Worm (Caenorhabditis elegans) whole organism, L2 larva: Measurements from ENCODE around the gene srh-72.
"Not testable (repeated sequence)": the region's sequence is repeated elsewhere in the genome, so short reads cannot be mapped to it uniquely, and the experiment has no call there.

Experiments
- F13H6.1 ChIP-seq: sonication (generic microtip); optimal IDR thresholded peaks from 2 replicates; lab custom pipeline; 2016; ENCODE audit warnings: missing genetic modification characterization, missing compliant biosample characterization
- R02D3.7 ChIP-seq: fragments of 150-350 bp; optimal IDR thresholded peaks from 2 replicates; lab custom pipeline; 2014; ENCODE audit warnings: missing biosample characterization, missing genetic modification characterization
- Y55F3AM.14 ChIP-seq: fragments of 200-800 bp; sonication (Bioruptor generic); optimal IDR thresholded peaks from 2 replicates; lab custom pipeline; 2018; ENCODE audit warnings: mild to moderate bottlenecking, missing genetic modification characterization, missing compliant biosample characterization
- ZK546.5 ChIP-seq: sonication (generic microtip); optimal IDR thresholded peaks from 2 replicates; lab custom pipeline; 2017; ENCODE audit warnings: missing biosample characterization, missing genetic modification characterization
- alr-1 ChIP-seq: fragments of 150-350 bp; optimal IDR thresholded peaks from 2 replicates; lab custom pipeline; 2014; ENCODE audit warnings: missing biosample characterization, missing genetic modification characterization
- ama-1 ChIP-seq: fragments of 150-350 bp; optimal IDR thresholded peaks from 2 replicates; lab custom pipeline; 2018; ENCODE audit warnings: inconsistent platforms
- blmp-1 ChIP-seq: sonication (generic microtip); optimal IDR thresholded peaks from 2 replicates; lab custom pipeline; 2017; ENCODE audit warnings: missing genetic modification characterization, mild to moderate bottlenecking, missing compliant biosample characterization, antibody characterized with exemption, moderate library complexity; ENCODE audit not compliant: insufficient read depth
- ceh-16 ChIP-seq: fragments of 150-350 bp; optimal IDR thresholded peaks from 2 replicates; lab custom pipeline; 2014; ENCODE audit warnings: missing biosample characterization, missing genetic modification characterization
- ceh-82 ChIP-seq: fragments of 150-350 bp; optimal IDR thresholded peaks from 2 replicates; lab custom pipeline; 2014; ENCODE audit warnings: missing biosample characterization, missing genetic modification characterization
- egl-27 ChIP-seq: sonication (generic microtip); optimal IDR thresholded peaks from 3 replicates; lab custom pipeline; 2017; ENCODE audit warnings: missing biosample characterization, missing genetic modification reagents, missing genetic modification characterization
- elt-1 ChIP-seq: fragments of 150-350 bp; optimal IDR thresholded peaks from 2 replicates; lab custom pipeline; 2014; ENCODE audit warnings: missing biosample characterization, missing genetic modification characterization
- elt-3 ChIP-seq: sonication (generic microtip); optimal IDR thresholded peaks from 2 replicates; lab custom pipeline; 2017; ENCODE audit warnings: missing biosample characterization, missing genetic modification characterization
- fos-1 ChIP-seq: fragments of 150-350 bp; optimal IDR thresholded peaks from 2 replicates; lab custom pipeline; 2014; ENCODE audit warnings: missing biosample characterization, missing genetic modification characterization
- lin-11 ChIP-seq: fragments of 150-350 bp; sonication (generic microtip); optimal IDR thresholded peaks from 2 replicates; lab custom pipeline; 2014; ENCODE audit warnings: missing biosample characterization, missing genetic modification characterization, inconsistent platforms, mixed read lengths
- lin-13 ChIP-seq: fragments of 150-350 bp; optimal IDR thresholded peaks from 2 replicates; lab custom pipeline; 2014; ENCODE audit warnings: missing biosample characterization, missing genetic modification reagents, missing genetic modification characterization
- mab-5 ChIP-seq: fragments of 150-350 bp; optimal IDR thresholded peaks from 2 replicates; lab custom pipeline; 2014; ENCODE audit warnings: missing biosample characterization, missing genetic modification characterization
- nhr-10 ChIP-seq: sonication (generic microtip); optimal IDR thresholded peaks from 2 replicates; lab custom pipeline; 2017; ENCODE audit warnings: missing biosample characterization, missing genetic modification characterization
- nhr-11 ChIP-seq: fragments of 150-350 bp; optimal IDR thresholded peaks from 2 replicates; lab custom pipeline; 2014; ENCODE audit warnings: missing biosample characterization, missing genetic modification characterization
- nhr-12 ChIP-seq: fragments of 150-350 bp; optimal IDR thresholded peaks from 2 replicates; lab custom pipeline; 2014; ENCODE audit warnings: missing biosample characterization, missing genetic modification characterization
- nhr-129 ChIP-seq: fragments of 150-350 bp; optimal IDR thresholded peaks from 2 replicates; lab custom pipeline; 2014; ENCODE audit warnings: missing biosample characterization, missing genetic modification characterization
- nhr-21 ChIP-seq: fragments of 150-350 bp; optimal IDR thresholded peaks from 2 replicates; lab custom pipeline; 2014; ENCODE audit warnings: missing biosample characterization, missing genetic modification characterization
- nhr-6 ChIP-seq: fragments of 150-350 bp; optimal IDR thresholded peaks from 2 replicates; lab custom pipeline; 2014; ENCODE audit warnings: missing biosample characterization, missing genetic modification characterization
- nhr-77 ChIP-seq: fragments of 150-350 bp; optimal IDR thresholded peaks from 2 replicates; lab custom pipeline; 2014; ENCODE audit warnings: missing biosample characterization, missing genetic modification characterization
- peb-1 ChIP-seq: fragments of 150-350 bp; optimal IDR thresholded peaks from 2 replicates; lab custom pipeline; 2014; ENCODE audit warnings: missing biosample characterization, missing genetic modification characterization
- sma-9 ChIP-seq, 2 experiments: fragments of 150-350 bp in 1 of 2; sonication (generic microtip) in 1 of 2; optimal IDR thresholded peaks; 2 replicates each; lab custom pipeline; 2014 to 2016; ENCODE audit warnings: missing genetic modification characterization in 2 of 2, mild to moderate bottlenecking in 1 of 2, missing biosample characterization in 1 of 2, missing compliant biosample characterization in 1 of 2, missing genetic modification reagents in 1 of 2, moderate library complexity in 1 of 2
- unc-39 ChIP-seq: fragments of 150-350 bp; optimal IDR thresholded peaks from 2 replicates; lab custom pipeline; 2014; ENCODE audit warnings: missing biosample characterization, missing genetic modification characterization
- zag-1 ChIP-seq: fragments of 150-350 bp; optimal IDR thresholded peaks from 2 replicates; lab custom pipeline; 2014; ENCODE audit warnings: missing biosample characterization, missing genetic modification characterization
- ztf-1 ChIP-seq: fragments of 200-800 bp; sonication (Bioruptor generic); conservative IDR thresholded peaks from 2 replicates; pipeline ENCODE4 v1.3.6; 2022; ENCODE audit warnings: missing genetic modification characterization, missing compliant biosample characterization
- ztf-11 ChIP-seq: sonication (generic microtip); optimal IDR thresholded peaks from 2 replicates; lab custom pipeline; 2017; ENCODE audit warnings: missing biosample characterization, missing genetic modification characterization
- ztf-4 ChIP-seq: fragments of 150-350 bp; optimal IDR thresholded peaks from 2 replicates; lab custom pipeline; 2014; ENCODE audit warnings: missing biosample characterization, missing genetic modification characterization

The srh-72 gene

DNA sequence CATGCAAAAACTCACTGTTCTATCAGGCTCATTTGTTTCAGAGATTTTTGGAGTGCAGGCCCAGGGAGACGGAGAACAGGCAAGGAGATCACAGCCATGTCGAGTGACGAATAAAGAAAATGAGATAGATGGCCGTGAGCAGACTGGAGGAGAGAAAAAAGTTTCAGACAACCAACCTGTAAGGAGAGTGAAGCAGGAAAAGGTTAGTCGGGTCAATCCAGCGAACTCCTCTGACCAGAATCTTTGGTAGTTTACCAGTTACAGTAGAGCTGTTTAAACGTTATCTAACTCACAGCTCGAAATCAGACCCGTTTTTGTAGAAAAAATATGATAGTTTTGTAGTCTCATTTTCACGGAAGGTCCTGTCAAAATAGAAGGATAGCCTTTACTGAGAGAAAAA, 8.4 kb upstream of the srh-72 start, which contains the start of gene fbxb-21:
Gene fbxb-21, minus strand, starts transcription at position 101 of the 400 bp plus-strand sequence.
- TF ChIP-seq ZK546.5 (tag; lab: Kevin White, UChicago) (no peak), nhr-12 (no peak), ceh-82 (tag; lab: Kevin White, UChicago) (no peak), elt-3 (tag; lab: Kevin White, UChicago) (no peak), nhr-10 (tag; lab: Kevin White, UChicago) (no peak), sma-9 (GFP tag; optimal IDR thresholded peaks at IDR 0.05; lab: Kevin White, UChicago) (no peak), sma-9 (tag; optimal IDR thresholded peaks at IDR 0.05; lab: Kevin White, UChicago) (no peak), F13H6.1 (no peak), unc-39 (no peak), Y55F3AM.14 (GFP tag; lab: Kevin White, UChicago) (no peak)
- TF ChIP-seq, all 48 proteins: peak for 0

- TF ChIP-seq nhr-11 (tag; lab: Kevin White, UChicago) (no peak), nhr-12 (no peak), nhr-21 (tag; lab: Kevin White, UChicago) (no peak), nhr-129 (no peak), elt-1 (tag; lab: Kevin White, UChicago) (no peak), nhr-10 (tag; lab: Kevin White, UChicago) (no peak), nhr-77 (tag; lab: Kevin White, UChicago) (no peak), lin-13 (GFP tag; lab: Kevin White, UChicago) (no peak), ceh-16 (tag; lab: Kevin White, UChicago) (no peak), zag-1 (tag; lab: Kevin White, UChicago) (no peak), blmp-1 (tag; lab: Kevin White, UChicago) (no peak), ama-1 (lab: Kevin White, UChicago) (no peak), ztf-1 (GFP tag; lab: Robert Waterston, UW) (no peak), lin-11 (no peak), nhr-6 (tag; lab: Kevin White, UChicago) (no peak)
- TF ChIP-seq, all 48 proteins: peak for 0
Measured at ce11 chrII:1646199-1646598, 5.8 kb upstream of the srh-72 start, which contains the start of gene ZC204.17. Gene ZC204.17, minus strand, starts transcription at chrII:1646299.

ce11 chrII:1644777-1645348, 4.5 kb upstream of the srh-72 start, which contains the start of gene ZC204.6:
Gene ZC204.6, minus strand, starts transcription at chrII:1644827.
- no peak for TF ChIP-seq elt-3 (tag; lab: Kevin White, UChicago)
- TF ChIP-seq peb-1 = no peak
- TF ChIP-seq egl-27 (tag; lab: Kevin White, UChicago) = no peak
- no peak for TF ChIP-seq elt-1 (tag; lab: Kevin White, UChicago)
- no peak for TF ChIP-seq ceh-16 (tag; lab: Kevin White, UChicago)
- no peak for TF ChIP-seq nhr-129
- TF ChIP-seq ztf-1 (GFP tag; lab: Robert Waterston, UW) = no peak
- no peak for TF ChIP-seq mab-5

ce11 chrII:1636392-1636791, 4.0 kb downstream of the srh-72 start, which contains the start of gene srg-20:
Gene srg-20, plus strand, starts transcription at chrII:1636692.
- not testable (repeated sequence) for TF ChIP-seq R02D3.7; alr-1 (tag; lab: Kevin White, UChicago); ztf-4 (tag; lab: Kevin White, UChicago)
- TF ChIP-seq, all 48 proteins: peak for 0; not testable (repeated sequence) for 48

- TF ChIP-seq fos-1 (tag; lab: Kevin White, UChicago) (peak; percentile 41), nhr-10 (tag; lab: Kevin White, UChicago) (no peak), ztf-11 (no peak)
Measured at ce11 chrII:1635969-1636368, 4.4 kb downstream of the srh-72 start.

DNA sequence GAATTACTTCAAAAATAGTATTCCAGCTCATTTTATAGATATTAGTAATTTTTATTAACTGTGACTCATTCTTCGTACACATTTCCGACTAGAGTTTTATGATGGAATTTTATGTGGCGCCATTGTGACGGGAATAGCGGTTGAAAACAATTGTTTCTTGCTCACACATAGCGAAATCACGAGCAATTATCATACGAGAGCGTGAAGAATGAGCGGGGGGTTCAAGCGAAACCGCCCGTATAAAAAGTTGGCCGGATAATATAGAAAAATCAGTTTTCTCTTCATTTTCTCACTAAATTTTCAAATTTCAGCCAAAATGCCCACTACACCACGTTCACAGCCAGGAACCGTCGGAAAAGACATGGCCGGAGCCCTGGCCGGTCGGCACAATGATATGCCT, 6.9 kb downstream of the srh-72 start, which contains the start of gene C08E3.1:
Gene C08E3.1, plus strand, starts transcription at position 301 of the 400 bp plus-strand sequence.
- TF ChIP-seq ZK546.5 (tag; lab: Kevin White, UChicago); sma-9 (GFP tag; optimal IDR thresholded peaks at IDR 0.05; lab: Kevin White, UChicago); sma-9 (tag; optimal IDR thresholded peaks at IDR 0.05; lab: Kevin White, UChicago); ztf-4 (tag; lab: Kevin White, UChicago): not testable (repeated sequence)
